Worm (Caenorhabditis elegans) whole organism, late embryonic: ENCODE data around the gene Y113G7A.22.
A peak's percentile ranks its signal among the peaks of the same experiment; 100 is the strongest.

Experiments used
- C38D4.7 ChIP-seq: fragments of 200-800 bp; sonication (Bioruptor generic); optimal IDR thresholded peaks from 2 replicates; lab custom pipeline; 2018; ENCODE audit warnings: mild to moderate bottlenecking, missing genetic modification characterization, moderate library complexity, missing compliant biosample characterization
- T23F11.4 ChIP-seq: fragments of 200-800 bp; sonication (Bioruptor generic); optimal IDR thresholded peaks from 2 replicates; lab custom pipeline; 2018; ENCODE audit warnings: mild to moderate bottlenecking, missing genetic modification characterization, missing compliant biosample characterization
- Y22D7AL.16 ChIP-seq: sonication (generic microtip); optimal IDR thresholded peaks from 2 replicates; lab custom pipeline; 2016; ENCODE audit warnings: missing genetic modification characterization, missing compliant biosample characterization
- ama-1 ChIP-seq: fragments of 150-350 bp; optimal IDR thresholded peaks from 2 replicates; lab custom pipeline; 2014
- ceh-14 ChIP-seq: sonication (generic microtip); optimal IDR thresholded peaks from 2 replicates; lab custom pipeline; 2016; ENCODE audit warnings: missing genotype, missing genetic modification characterization, missing compliant biosample characterization
- ceh-19 ChIP-seq: fragments of 200-800 bp; sonication (Bioruptor generic); optimal IDR thresholded peaks from 2 replicates; lab custom pipeline; 2018; ENCODE audit warnings: mild to moderate bottlenecking, missing genetic modification characterization, missing compliant biosample characterization
- ceh-2 ChIP-seq: sonication (generic microtip); optimal IDR thresholded peaks from 2 replicates; lab custom pipeline; 2016; ENCODE audit warnings: missing genotype, missing genetic modification characterization, missing compliant biosample characterization
- ceh-22 ChIP-seq: sonication (generic microtip); optimal IDR thresholded peaks from 2 replicates; lab custom pipeline; 2017; ENCODE audit warnings: missing biosample characterization, missing genetic modification characterization
- ceh-24 ChIP-seq: sonication (generic microtip); optimal IDR thresholded peaks from 2 replicates; lab custom pipeline; 2016; ENCODE audit warnings: mild to moderate bottlenecking, missing genetic modification characterization, missing compliant biosample characterization
- ceh-30 ChIP-seq: fragments of 150-350 bp; optimal IDR thresholded peaks from 2 replicates; lab custom pipeline; 2014; ENCODE audit warnings: missing biosample characterization, missing genetic modification characterization
- ceh-31 ChIP-seq: sonication (generic microtip); optimal IDR thresholded peaks from 2 replicates; lab custom pipeline; 2016; ENCODE audit warnings: missing genetic modification characterization, missing compliant biosample characterization
- ceh-9 ChIP-seq: sonication (generic microtip); optimal IDR thresholded peaks from 2 replicates; lab custom pipeline; 2016; ENCODE audit warnings: mild to moderate bottlenecking, missing genetic modification characterization, inconsistent platforms, missing compliant biosample characterization
- che-1 ChIP-seq: sonication (generic microtip); optimal IDR thresholded peaks from 2 replicates; lab custom pipeline; 2016; ENCODE audit warnings: mild to moderate bottlenecking, missing genetic modification characterization, missing compliant biosample characterization
- elt-2 ChIP-seq: sonication (generic microtip); optimal IDR thresholded peaks from 2 replicates; lab custom pipeline; 2016; ENCODE audit warnings: missing genetic modification reagents, missing genetic modification characterization, missing compliant biosample characterization
- elt-4 ChIP-seq: sonication (generic microtip); optimal IDR thresholded peaks from 2 replicates; lab custom pipeline; 2016; ENCODE audit warnings: missing genetic modification characterization, missing compliant biosample characterization
- ets-4 ChIP-seq: sonication (generic microtip); optimal IDR thresholded peaks from 2 replicates; lab custom pipeline; 2016; ENCODE audit warnings: missing genetic modification characterization, missing compliant biosample characterization
- fax-1 ChIP-seq: sonication (generic microtip); optimal IDR thresholded peaks from 2 replicates; lab custom pipeline; 2016; ENCODE audit warnings: missing genotype, missing genetic modification characterization, missing compliant biosample characterization
- fkh-10 ChIP-seq: fragments of 150-350 bp; optimal IDR thresholded peaks from 2 replicates; lab custom pipeline; 2014; ENCODE audit warnings: missing biosample characterization, missing genetic modification reagents, missing genetic modification characterization
- fkh-6 ChIP-seq: sonication (generic microtip); optimal IDR thresholded peaks from 2 replicates; lab custom pipeline; 2016; ENCODE audit warnings: missing genetic modification characterization, missing compliant biosample characterization
- gmeb-2 ChIP-seq: sonication (generic microtip); optimal IDR thresholded peaks from 2 replicates; lab custom pipeline; 2016; ENCODE audit warnings: missing genetic modification characterization, inconsistent platforms, missing compliant biosample characterization
- hlh-15 ChIP-seq: sonication (generic microtip); optimal IDR thresholded peaks from 2 replicates; lab custom pipeline; 2016; ENCODE audit warnings: missing genetic modification characterization, missing compliant biosample characterization
- hlh-30 ChIP-seq: sonication (generic microtip); optimal IDR thresholded peaks from 2 replicates; lab custom pipeline; 2017; ENCODE audit warnings: antibody characterized with exemption, missing genetic modification characterization, missing compliant biosample characterization; ENCODE audit not compliant: insufficient read depth
- hlh-6 ChIP-seq: sonication (generic microtip); optimal IDR thresholded peaks from 2 replicates; lab custom pipeline; 2016; ENCODE audit warnings: missing genotype, missing genetic modification characterization, missing compliant biosample characterization
- lin-11 ChIP-seq: fragments of 200-800 bp; sonication (Bioruptor generic); optimal IDR thresholded peaks from 2 replicates; lab custom pipeline; 2018; ENCODE audit warnings: mild to moderate bottlenecking, missing genetic modification characterization, missing compliant biosample characterization
- madf-2 ChIP-seq: sonication (generic microtip); optimal IDR thresholded peaks from 2 replicates; lab custom pipeline; 2017; ENCODE audit warnings: missing genetic modification characterization, missing compliant biosample characterization
- nfya-1 ChIP-seq: sonication (generic microtip); optimal IDR thresholded peaks from 2 replicates; lab custom pipeline; 2017; ENCODE audit warnings: missing genetic modification characterization, mild to moderate bottlenecking, missing compliant biosample characterization, antibody characterized with exemption, moderate library complexity
- nhr-11 ChIP-seq: fragments of 150-350 bp; optimal IDR thresholded peaks from 2 replicates; lab custom pipeline; 2014; ENCODE audit warnings: missing biosample characterization, missing genetic modification characterization
- npax-4 ChIP-seq: sonication (generic microtip); optimal IDR thresholded peaks from 2 replicates; lab custom pipeline; 2016; ENCODE audit warnings: missing genetic modification characterization, missing compliant biosample characterization
- odd-2 ChIP-seq: sonication (generic microtip); optimal IDR thresholded peaks from 2 replicates; lab custom pipeline; 2017; ENCODE audit warnings: antibody characterized with exemption, mild to moderate bottlenecking, missing genetic modification characterization, missing compliant biosample characterization
- pag-3 ChIP-seq: sonication (generic microtip); optimal IDR thresholded peaks from 2 replicates; lab custom pipeline; 2016; ENCODE audit warnings: missing compliant biosample characterization, missing genetic modification characterization, borderline replicate concordance
- pqm-1 ChIP-seq: sonication (generic microtip); optimal IDR thresholded peaks from 2 replicates; lab custom pipeline; 2016; ENCODE audit warnings: missing genetic modification characterization, missing compliant biosample characterization
- pros-1 ChIP-seq: fragments of 150-350 bp; optimal IDR thresholded peaks from 2 replicates; lab custom pipeline; 2014; ENCODE audit warnings: missing biosample characterization, missing genetic modification reagents, missing genetic modification characterization
- ref-2 ChIP-seq: sonication (generic microtip); optimal IDR thresholded peaks from 2 replicates; lab custom pipeline; 2016; ENCODE audit warnings: missing genetic modification characterization, missing compliant biosample characterization
- rnt-1 ChIP-seq: sonication (generic microtip); optimal IDR thresholded peaks from 2 replicates; lab custom pipeline; 2016; ENCODE audit warnings: missing genetic modification characterization, missing compliant biosample characterization
- sdc-2 ChIP-seq: sonication (generic microtip); optimal IDR thresholded peaks from 2 replicates; lab custom pipeline; 2016; ENCODE audit warnings: missing genotype, missing genetic modification characterization, missing compliant biosample characterization
- sox-2 ChIP-seq: fragments of 200-800 bp; sonication (Bioruptor generic); IDR thresholded peaks from 2 replicates; pipeline ENCODE4 v1.3.6; 2022; ENCODE audit warnings: missing genetic modification reagents, missing genetic modification characterization, missing compliant biosample characterization
- syd-9 ChIP-seq: sonication (generic microtip); optimal IDR thresholded peaks from 2 replicates; lab custom pipeline; 2016; ENCODE audit warnings: mild to moderate bottlenecking, missing genetic modification characterization, moderate library complexity, missing compliant biosample characterization
- tbx-2 ChIP-seq: sonication (generic microtip); optimal IDR thresholded peaks from 2 replicates; lab custom pipeline; 2016; ENCODE audit warnings: missing genetic modification characterization, missing compliant biosample characterization
- tbx-7 ChIP-seq: sonication (generic microtip); optimal IDR thresholded peaks from 2 replicates; lab custom pipeline; 2016; ENCODE audit warnings: missing genotype, missing genetic modification characterization, missing compliant biosample characterization
- unc-55 ChIP-seq: sonication (generic microtip); optimal IDR thresholded peaks from 2 replicates; lab custom pipeline; 2017; ENCODE audit warnings: missing biosample characterization, missing genetic modification reagents, missing genetic modification characterization
- zip-5 ChIP-seq: sonication (generic microtip); optimal IDR thresholded peaks from 2 replicates; lab custom pipeline; 2016; ENCODE audit warnings: missing genetic modification characterization, missing compliant biosample characterization

Gene Y113G7A.22

ce11 chrV:20164059-20164892 is 29.1 kb upstream of the Y113G7A.22 start, which contains the start of gene F19B2.5:
Gene F19B2.5, minus strand, starts transcription at chrV:20164165.
- TF ChIP-seq madf-2 (tag; lab: Kevin White, UChicago) = no peak
- no peak for TF ChIP-seq pqm-1 (tag; lab: Kevin White, UChicago)
- TF ChIP-seq elt-2 = peak; percentile 69
- no peak for TF ChIP-seq elt-4 (tag; lab: Kevin White, UChicago)

ce11 chrV:20163105-20163449 is 27.9 kb upstream of the Y113G7A.22 start:
- TF ChIP-seq ceh-9 = no peak
- TF ChIP-seq tbx-7 (tag; lab: Kevin White, UChicago) = no peak
- no peak for TF ChIP-seq nhr-11 (tag; lab: Kevin White, UChicago)
- TF ChIP-seq sdc-2 (tag; lab: Kevin White, UChicago) = no peak
- TF ChIP-seq T23F11.4 = no peak

ce11 chrV:20162290-20163104 is 27.4 kb upstream of the Y113G7A.22 start:
- TF ChIP-seq unc-55 (GFP tag; lab: Kevin White, UChicago) (no peak), rnt-1 (tag; lab: Kevin White, UChicago) (no peak), ama-1 (lab: Kevin White, UChicago) (no peak), ref-2 (tag; lab: Kevin White, UChicago) (no peak), C38D4.7 (GFP tag; lab: Kevin White, UChicago) (no peak), tbx-2 (tag; lab: Kevin White, UChicago) (no peak), fax-1 (tag; lab: Kevin White, UChicago) (no peak), ets-4 (no peak), hlh-30 (no peak), ceh-14 (tag; lab: Kevin White, UChicago) (no peak)
- TF ChIP-seq, all 69 proteins: peak for 0

ce11 chrV:20161781-20162289 is 26.7 kb upstream of the Y113G7A.22 start:
- TF ChIP-seq elt-2 (no peak), elt-4 (tag; lab: Kevin White, UChicago) (no peak)

ce11 chrV:20158223-20158622 is 23.1 kb upstream of the Y113G7A.22 start, which contains the start of gene F19B2.6:
Gene F19B2.6, plus strand, starts transcription at chrV:20158523.
- TF ChIP-seq ceh-30 (tag; lab: Kevin White, UChicago) = no peak
- no peak for TF ChIP-seq odd-2 (tag; lab: Kevin White, UChicago)
- TF ChIP-seq pros-1 (tag; lab: Kevin White, UChicago) = no peak
- TF ChIP-seq T23F11.4 = no peak
- no peak for TF ChIP-seq zip-5
- no peak for TF ChIP-seq ceh-31 (tag; lab: Kevin White, UChicago)
- no peak for TF ChIP-seq hlh-30
- no peak for TF ChIP-seq ceh-2 (tag; lab: Kevin White, UChicago)
- no peak for TF ChIP-seq syd-9 (tag; lab: Kevin White, UChicago)
- no peak for TF ChIP-seq ceh-24 (tag; lab: Kevin White, UChicago)
- TF ChIP-seq npax-4 = no peak
- TF ChIP-seq tbx-2 (tag; lab: Kevin White, UChicago) = no peak
- no peak for TF ChIP-seq pag-3 (tag; lab: Kevin White, UChicago)
- TF ChIP-seq rnt-1 (tag; lab: Kevin White, UChicago) = no peak
- no peak for TF ChIP-seq madf-2 (tag; lab: Kevin White, UChicago)
- TF ChIP-seq ets-4 = no peak

- TF ChIP-seq fkh-10 (GFP tag; lab: Kevin White, UChicago) (no peak), lin-11 (no peak), ceh-19 (GFP tag; lab: Kevin White, UChicago) (no peak), che-1 (no peak), ceh-22 (tag; lab: Kevin White, UChicago) (no peak), gmeb-2 (tag; lab: Kevin White, UChicago) (no peak), nfya-1 (tag; lab: Kevin White, UChicago) (no peak), Y22D7AL.16 (tag; lab: Kevin White, UChicago) (no peak), hlh-15 (no peak), tbx-2 (tag; lab: Kevin White, UChicago) (no peak), fkh-6 (tag; lab: Kevin White, UChicago) (no peak), hlh-6 (tag; lab: Kevin White, UChicago) (no peak), sox-2 (GFP tag; lab: Robert Waterston, UW) (no peak)
Observed at ce11 chrV:20151855-20152254, 16.7 kb upstream of the Y113G7A.22 start.
